Fruit fly (Drosophila melanogaster): ENCODE measurements around the gene Syt12.

The Syt12 gene

dm6 chrX:13369438-13369837, 10.4 kb downstream of the Syt12 start:
- no peak for TF ChIP-seq psq (optimal IDR thresholded peaks at IDR 0.05)
- no peak for TF ChIP-seq pan (optimal IDR thresholded peaks at IDR 0.05)
- no peak for TF ChIP-seq EcR (GFP tag; optimal IDR thresholded peaks at IDR 0.05)
- TF ChIP-seq Dll (optimal IDR thresholded peaks at IDR 0.05): no peak

dm6 chrX:13370306-13370705, 11.3 kb downstream of the Syt12 start, which contains the start of gene CG1640:
Gene CG1640 (plus strand): TSS chrX:13370606.
- TF ChIP-seq pan (optimal IDR thresholded peaks at IDR 0.05) (no peak), Dll (optimal IDR thresholded peaks at IDR 0.05) (no peak), EcR (GFP tag; optimal IDR thresholded peaks at IDR 0.05) (no peak), psq (optimal IDR thresholded peaks at IDR 0.05) (no peak), usp (GFP tag; optimal IDR thresholded peaks at IDR 0.05) (no peak), CG8478 (optimal IDR thresholded peaks at IDR 0.05) (no peak)

- no peak for TF ChIP-seq pan (optimal IDR thresholded peaks at IDR 0.05)
- no peak for TF ChIP-seq CG8478 (optimal IDR thresholded peaks at IDR 0.05)
Measured at dm6 chrX:13370826-13371703, 12.0 kb downstream of the Syt12 start.

dm6 chrX:13371704-13372049, 12.6 kb downstream of the Syt12 start:
- no peak for TF ChIP-seq psq (optimal IDR thresholded peaks at IDR 0.05)
- TF ChIP-seq usp (GFP tag; optimal IDR thresholded peaks at IDR 0.05): no peak
- TF ChIP-seq CG8478 (optimal IDR thresholded peaks at IDR 0.05): no peak
- no peak for TF ChIP-seq Dll (optimal IDR thresholded peaks at IDR 0.05)
- no peak for TF ChIP-seq pan (optimal IDR thresholded peaks at IDR 0.05)
- no peak for TF ChIP-seq EcR (GFP tag; optimal IDR thresholded peaks at IDR 0.05)

dm6 chrX:13372512-13372911, 13.5 kb downstream of the Syt12 start:
- TF ChIP-seq Dll (optimal IDR thresholded peaks at IDR 0.05) (no peak), EcR (GFP tag; optimal IDR thresholded peaks at IDR 0.05) (no peak), pan (optimal IDR thresholded peaks at IDR 0.05) (no peak), psq (optimal IDR thresholded peaks at IDR 0.05) (no peak), usp (GFP tag; optimal IDR thresholded peaks at IDR 0.05) (no peak), CG8478 (optimal IDR thresholded peaks at IDR 0.05) (no peak)

dm6 chrX:13373239-13374153, 14.4 kb downstream of the Syt12 start:
- no peak for TF ChIP-seq psq (optimal IDR thresholded peaks at IDR 0.05)
- no peak for TF ChIP-seq CG8478 (optimal IDR thresholded peaks at IDR 0.05)
- no peak for TF ChIP-seq pan (optimal IDR thresholded peaks at IDR 0.05)
- no peak for TF ChIP-seq usp (GFP tag; optimal IDR thresholded peaks at IDR 0.05)
- no peak for TF ChIP-seq EcR (GFP tag; optimal IDR thresholded peaks at IDR 0.05)

dm6 chrX:13374154-13374536, 15.1 kb downstream of the Syt12 start:
- no peak for TF ChIP-seq pan (optimal IDR thresholded peaks at IDR 0.05)

- TF ChIP-seq CG8478 (optimal IDR thresholded peaks at IDR 0.05): no peak
- no peak for TF ChIP-seq Dll (optimal IDR thresholded peaks at IDR 0.05)
- no peak for TF ChIP-seq EcR (GFP tag; optimal IDR thresholded peaks at IDR 0.05)
- TF ChIP-seq pan (optimal IDR thresholded peaks at IDR 0.05): no peak
- no peak for TF ChIP-seq usp (GFP tag; optimal IDR thresholded peaks at IDR 0.05)
- TF ChIP-seq psq (optimal IDR thresholded peaks at IDR 0.05): no peak
Measured at dm6 chrX:13374979-13375378, 15.9 kb downstream of the Syt12 start.

dm6 chrX:13375489-13375997, 16.5 kb downstream of the Syt12 start:
- TF ChIP-seq Dll (optimal IDR thresholded peaks at IDR 0.05) (no peak), pan (optimal IDR thresholded peaks at IDR 0.05) (no peak)

dm6 chrX:13376520-13376919, 17.5 kb downstream of the Syt12 start:
- TF ChIP-seq EcR (GFP tag; optimal IDR thresholded peaks at IDR 0.05) (no peak), pan (optimal IDR thresholded peaks at IDR 0.05) (no peak), psq (optimal IDR thresholded peaks at IDR 0.05) (no peak), Dll (optimal IDR thresholded peaks at IDR 0.05) (no peak), CG8478 (optimal IDR thresholded peaks at IDR 0.05) (no peak), usp (GFP tag; optimal IDR thresholded peaks at IDR 0.05) (no peak)

- TF ChIP-seq CG8478 (optimal IDR thresholded peaks at IDR 0.05) (no peak), pan (optimal IDR thresholded peaks at IDR 0.05) (no peak), EcR (GFP tag; optimal IDR thresholded peaks at IDR 0.05) (no peak), Dll (optimal IDR thresholded peaks at IDR 0.05) (no peak), psq (optimal IDR thresholded peaks at IDR 0.05) (no peak), usp (GFP tag; optimal IDR thresholded peaks at IDR 0.05) (no peak)
Measured at dm6 chrX:13383770-13384169, 24.7 kb downstream of the Syt12 start.

dm6 chrX:13384177-13384576, 25.1 kb downstream of the Syt12 start:
- no peak for TF ChIP-seq psq (optimal IDR thresholded peaks at IDR 0.05)
- TF ChIP-seq Dll (optimal IDR thresholded peaks at IDR 0.05): no peak
- TF ChIP-seq EcR (GFP tag; optimal IDR thresholded peaks at IDR 0.05): no peak
- no peak for TF ChIP-seq CG8478 (optimal IDR thresholded peaks at IDR 0.05)
- no peak for TF ChIP-seq usp (GFP tag; optimal IDR thresholded peaks at IDR 0.05)
- TF ChIP-seq pan (optimal IDR thresholded peaks at IDR 0.05): no peak
